Fruit fly (Drosophila melanogaster) S2 (cell line): Measurements from ENCODE around the gene CG14102.

Source experiments
- CG8478 ChIP-seq: fragments of >200 bp; optimal IDR thresholded peaks from 2 replicates; lab custom pipeline; 2018
- CTCF ChIP-seq, 2 experiments: fragments of >200 bp; optimal IDR thresholded peaks; 2 replicates each; lab custom pipeline; 2018

DNA sequence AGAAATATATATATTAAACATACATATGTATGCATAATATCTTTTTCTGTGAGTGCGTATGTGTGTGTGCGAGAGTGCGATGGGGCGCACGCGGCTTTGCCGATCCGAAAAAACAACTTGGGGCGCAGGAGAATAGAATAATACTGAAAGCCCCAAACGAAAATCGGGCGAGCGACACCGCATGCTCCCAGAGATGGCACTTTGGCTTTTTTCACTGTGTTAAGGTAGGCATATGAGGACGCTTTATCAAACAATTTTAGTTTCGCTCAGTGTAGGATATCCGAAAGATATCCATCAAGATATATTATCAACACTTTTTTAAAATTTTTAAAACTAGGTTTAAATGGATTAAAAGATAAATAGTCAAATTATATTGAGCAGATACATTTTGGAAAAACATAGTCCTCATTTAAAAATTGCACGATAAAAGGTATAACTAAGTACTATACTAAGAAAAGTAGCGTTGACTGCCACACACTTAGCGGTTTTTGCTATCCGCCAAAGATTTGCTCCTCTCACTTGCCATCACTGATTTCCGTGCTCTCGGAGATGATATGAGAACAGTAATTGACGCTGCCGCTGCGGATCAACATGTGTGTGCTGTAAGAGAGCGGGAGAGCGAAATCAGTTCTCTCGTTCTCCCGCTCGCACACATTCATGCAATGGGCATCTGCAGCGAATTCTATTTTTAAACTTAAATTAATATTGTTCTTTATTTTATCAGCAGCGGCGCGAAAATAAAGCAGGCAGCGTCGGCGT is 10.0 kb downstream of the CG14102 start:
- TF ChIP-seq CG8478 (lab: Kevin White, UChicago): no peak
- no peak for TF ChIP-seq CTCF (optimal IDR thresholded peaks at IDR 0.05; lab: Kevin White, UChicago)
